Fruit fly (Drosophila melanogaster) whole organism, embryonic: Measurements from ENCODE around the gene CG32713.

Experiments used
- Abd-B ChIP-seq: fragments of 200-800 bp; sonication (Bioruptor generic); optimal IDR thresholded peaks from 2 replicates; lab custom pipeline; 2018; ENCODE audit warnings: missing biosample characterization, mild to moderate bottlenecking, missing genetic modification characterization, moderate library complexity
- Ada2b ChIP-seq: fragments of 200-800 bp; sonication (Bioruptor generic); IDR thresholded peaks from 2 replicates; pipeline ENCODE4 v1.3.6; 2022; ENCODE audit warnings: missing biosample characterization, missing genetic modification characterization
- Aef1 ChIP-seq: fragments of 200-800 bp; sonication (Bioruptor generic); IDR thresholded peaks from 3 replicates; pipeline ENCODE4 v1.3.6; 2022; ENCODE audit warnings: missing biosample characterization, missing genetic modification characterization
- Atf-2 ChIP-seq: fragments of 200-800 bp; sonication (Bioruptor generic); optimal IDR thresholded peaks from 2 replicates; lab custom pipeline; 2016; ENCODE audit warnings: missing biosample characterization, missing genetic modification characterization
- CG10209 ChIP-seq: fragments of 200-800 bp; sonication (Bioruptor generic); optimal IDR thresholded peaks from 3 replicates; lab custom pipeline; 2017; ENCODE audit warnings: missing biosample characterization, mild to moderate bottlenecking, missing genetic modification characterization, missing genetic modification reagents
- CG12236 ChIP-seq: fragments of 200-800 bp; sonication (Bioruptor generic); optimal IDR thresholded peaks from 2 replicates; lab custom pipeline; 2016; ENCODE audit warnings: missing biosample characterization, missing genetic modification characterization
- CG12659 ChIP-seq: fragments of 200-800 bp; sonication (Bioruptor generic); optimal IDR thresholded peaks from 3 replicates; lab custom pipeline; 2017; ENCODE audit warnings: mild to moderate bottlenecking, missing biosample characterization, missing genetic modification reagents, missing genetic modification characterization
- CG13775 ChIP-seq: fragments of 200-800 bp; sonication (Bioruptor generic); optimal IDR thresholded peaks from 3 replicates; lab custom pipeline; 2017; ENCODE audit warnings: missing biosample characterization, mild to moderate bottlenecking, missing genetic modification characterization
- CG14710 ChIP-seq: fragments of 200-800 bp; sonication (Bioruptor generic); optimal IDR thresholded peaks from 3 replicates; lab custom pipeline; 2019; ENCODE audit warnings: missing biosample characterization, mild to moderate bottlenecking, missing genetic modification characterization, moderate library complexity
- CG15011 ChIP-seq: fragments of 200-800 bp; sonication (Bioruptor generic); optimal IDR thresholded peaks from 3 replicates; lab custom pipeline; 2018; ENCODE audit warnings: missing biosample characterization, mild to moderate bottlenecking, missing genetic modification characterization
- CG1603 ChIP-seq: fragments of 200-800 bp; sonication (Bioruptor generic); optimal IDR thresholded peaks from 2 replicates; lab custom pipeline; 2019; ENCODE audit warnings: missing biosample characterization, mild to moderate bottlenecking, missing genetic modification characterization, moderate library complexity
- CG17328 ChIP-seq: fragments of 200-800 bp; sonication (Bioruptor generic); IDR thresholded peaks from 2 replicates; pipeline ENCODE4 v1.3.6; 2022; ENCODE audit warnings: missing biosample characterization, missing genetic modification characterization
- CG17361 ChIP-seq: fragments of 200-800 bp; sonication (Bioruptor generic); IDR thresholded peaks from 3 replicates; pipeline ENCODE4 v1.3.6; 2022; ENCODE audit warnings: missing biosample characterization, missing genetic modification characterization
- CG17568 ChIP-seq: fragments of 200-800 bp; sonication (Bioruptor generic); optimal IDR thresholded peaks from 2 replicates; lab custom pipeline; 2018; ENCODE audit warnings: missing biosample characterization, mild to moderate bottlenecking, missing genetic modification characterization, moderate library complexity
- CG3163 ChIP-seq: fragments of 200-800 bp; sonication (Bioruptor generic); optimal IDR thresholded peaks from 3 replicates; lab custom pipeline; 2016; ENCODE audit warnings: missing biosample characterization, missing genetic modification characterization
- CG6683 ChIP-seq: fragments of 200-800 bp; sonication (Bioruptor generic); optimal IDR thresholded peaks from 2 replicates; lab custom pipeline; 2017; ENCODE audit warnings: missing biosample characterization, mild to moderate bottlenecking, missing genetic modification characterization, missing genetic modification reagents
- CG6689 ChIP-seq: fragments of 200-800 bp; sonication (Bioruptor generic); IDR thresholded peaks from 2 replicates; pipeline ENCODE4 v1.3.6; 2022; ENCODE audit warnings: missing biosample characterization, missing genetic modification characterization
- CG7786 ChIP-seq: fragments of 200-800 bp; sonication (Bioruptor generic); optimal IDR thresholded peaks from 2 replicates; lab custom pipeline; 2016; ENCODE audit warnings: missing biosample characterization, missing genetic modification characterization
- CG8290 ChIP-seq, 3 experiments: fragments of 200-800 bp; sonication (Bioruptor generic); optimal IDR thresholded peaks; 2 replicates each; lab custom pipeline; 2016 to 2019; ENCODE audit warnings: missing biosample characterization in 3 of 3, missing genetic modification characterization in 3 of 3, mild to moderate bottlenecking in 2 of 3, moderate library complexity in 1 of 3
- CG8944 ChIP-seq: fragments of 200-800 bp; sonication (Bioruptor generic); optimal IDR thresholded peaks from 3 replicates; lab custom pipeline; 2016; ENCODE audit warnings: missing biosample characterization, missing genetic modification characterization
- Camta ChIP-seq: fragments of 200-800 bp; sonication (Bioruptor generic); optimal IDR thresholded peaks from 2 replicates; lab custom pipeline; 2016; ENCODE audit warnings: missing biosample characterization, missing genetic modification characterization
- ERR ChIP-seq: fragments of 200-800 bp; sonication (Bioruptor generic); optimal IDR thresholded peaks from 2 replicates; lab custom pipeline; 2016; ENCODE audit warnings: missing biosample characterization, missing genetic modification characterization
- Elba2 ChIP-seq: fragments of 200-800 bp; sonication (Bioruptor generic); optimal IDR thresholded peaks from 3 replicates; lab custom pipeline; 2016; ENCODE audit warnings: missing biosample characterization, missing genetic modification characterization
- Fer1 ChIP-seq: fragments of 200-800 bp; sonication (Bioruptor generic); optimal IDR thresholded peaks from 2 replicates; lab custom pipeline; 2017; ENCODE audit warnings: missing biosample characterization, mild to moderate bottlenecking, missing genetic modification characterization
- Lim3 ChIP-seq: fragments of 200-800 bp; sonication (Bioruptor generic); IDR thresholded peaks from 2 replicates; pipeline ENCODE4 v1.3.6; 2022; ENCODE audit warnings: missing biosample characterization, missing genetic modification characterization
- Nf-YB ChIP-seq: fragments of 200-800 bp; sonication (Bioruptor generic); optimal IDR thresholded peaks from 3 replicates; lab custom pipeline; 2019; ENCODE audit warnings: missing biosample characterization, mild to moderate bottlenecking, missing genetic modification characterization, moderate library complexity
- YL-1 ChIP-seq: fragments of 200-800 bp; sonication (Bioruptor generic); optimal IDR thresholded peaks from 3 replicates; lab custom pipeline; 2017; ENCODE audit warnings: missing biosample characterization, mild to moderate bottlenecking, missing genetic modification characterization
- bbx ChIP-seq: fragments of 200-800 bp; sonication (Bioruptor generic); IDR thresholded peaks from 2 replicates; pipeline ENCODE4 v1.3.6; 2022; ENCODE audit warnings: missing biosample characterization, missing genetic modification characterization; ENCODE audit not compliant: partially characterized antibody
- btn ChIP-seq: fragments of 200-800 bp; sonication (Bioruptor generic); optimal IDR thresholded peaks from 2 replicates; lab custom pipeline; 2016; ENCODE audit warnings: missing biosample characterization, missing genetic modification characterization
- chn ChIP-seq: fragments of 200-800 bp; sonication (Bioruptor generic); optimal IDR thresholded peaks from 2 replicates; lab custom pipeline; 2016; ENCODE audit warnings: missing biosample characterization, missing genetic modification characterization
- cwo ChIP-seq: fragments of 200-800 bp; sonication (Bioruptor generic); optimal IDR thresholded peaks from 3 replicates; lab custom pipeline; 2017; ENCODE audit warnings: missing biosample characterization, missing genetic modification characterization, mild to moderate bottlenecking, moderate library complexity, missing genetic modification reagents
- dati ChIP-seq: fragments of 200-800 bp; sonication (Bioruptor generic); IDR thresholded peaks from 2 replicates; pipeline ENCODE4 v1.3.6; 2022; ENCODE audit warnings: missing biosample characterization, missing genetic modification characterization
- dmrt11E ChIP-seq: fragments of 200-800 bp; sonication (Bioruptor generic); optimal IDR thresholded peaks from 3 replicates; lab custom pipeline; 2018; ENCODE audit warnings: missing biosample characterization, mild to moderate bottlenecking, missing genetic modification characterization, moderate library complexity
- ewg ChIP-seq: fragments of 200-800 bp; sonication (Bioruptor generic); optimal IDR thresholded peaks from 3 replicates; lab custom pipeline; 2017; ENCODE audit warnings: mild to moderate bottlenecking, missing biosample characterization, missing genetic modification reagents, missing genetic modification characterization
- fru ChIP-seq: fragments of >200 bp; optimal IDR thresholded peaks from 2 replicates; lab custom pipeline; 2017
- her ChIP-seq: fragments of 200-800 bp; sonication (Bioruptor generic); optimal IDR thresholded peaks from 2 replicates; lab custom pipeline; 2016; ENCODE audit warnings: missing biosample characterization, missing genetic modification characterization
- jing ChIP-seq: fragments of 200-800 bp; sonication (Bioruptor generic); optimal IDR thresholded peaks from 2 replicates; lab custom pipeline; 2018; ENCODE audit warnings: missing biosample characterization, mild to moderate bottlenecking, missing genetic modification characterization
- lov ChIP-seq, 2 experiments: fragments of 200-800 bp in 1 of 2; fragments of >200 bp in 1 of 2; sonication (Bioruptor generic) in 1 of 2; IDR thresholded peaks in 1 of 2; optimal IDR thresholded peaks in 1 of 2; 2 replicates in 1 of 2; 3 replicates in 1 of 2; pipeline versions ENCODE4 v1.3.6 to Lab custom; 2017 to 2022; ENCODE audit warnings: missing biosample characterization in 1 of 2, missing genetic modification characterization in 1 of 2
- mld ChIP-seq: fragments of 200-800 bp; sonication (Bioruptor generic); IDR thresholded peaks from 3 replicates; pipeline ENCODE4 v1.3.6; 2022; ENCODE audit warnings: missing biosample characterization, missing genetic modification characterization; ENCODE audit not compliant: partially characterized antibody
- nerfin-1 ChIP-seq: fragments of 200-800 bp; sonication (Bioruptor generic); optimal IDR thresholded peaks from 3 replicates; lab custom pipeline; 2019; ENCODE audit warnings: missing biosample characterization, mild to moderate bottlenecking, missing genetic modification characterization, moderate library complexity
- nmo ChIP-seq: fragments of 200-800 bp; sonication (Bioruptor generic); optimal IDR thresholded peaks from 2 replicates; lab custom pipeline; 2018; ENCODE audit warnings: missing biosample characterization, mild to moderate bottlenecking, missing genetic modification characterization, moderate library complexity
- oc ChIP-seq: fragments of 200-800 bp; sonication (Bioruptor generic); optimal IDR thresholded peaks from 2 replicates; lab custom pipeline; 2018; ENCODE audit warnings: missing biosample characterization, mild to moderate bottlenecking, missing genetic modification characterization, moderate library complexity
- prd ChIP-seq, 3 experiments: fragments of >200 bp in 2 of 3; fragments of 200-800 bp in 1 of 3; sonication (Bioruptor generic) in 1 of 3; optimal IDR thresholded peaks in 2 of 3; IDR thresholded peaks in 1 of 3; 2 replicates in 2 of 3; 3 replicates in 1 of 3; pipeline versions ENCODE4 v1.3.6 to Lab custom; 2017 to 2022; ENCODE audit warnings: missing biosample characterization in 1 of 3, missing genetic modification characterization in 1 of 3
- pros ChIP-seq: fragments of 200-800 bp; sonication (Bioruptor generic); optimal IDR thresholded peaks from 3 replicates; lab custom pipeline; 2019; ENCODE audit warnings: missing biosample characterization, mild to moderate bottlenecking, missing genetic modification characterization, moderate library complexity
- ranshi ChIP-seq: fragments of 200-800 bp; sonication (Bioruptor generic); IDR thresholded peaks from 2 replicates; pipeline ENCODE4 v1.3.6; 2022; ENCODE audit warnings: missing biosample characterization, missing genetic modification characterization
- ro ChIP-seq: fragments of 200-800 bp; sonication (Bioruptor generic); IDR thresholded peaks from 2 replicates; pipeline ENCODE4 v1.3.6; 2022; ENCODE audit warnings: missing biosample characterization, missing genetic modification characterization
- tup ChIP-seq: fragments of 200-800 bp; sonication (Bioruptor generic); optimal IDR thresholded peaks from 2 replicates; lab custom pipeline; 2016; ENCODE audit warnings: missing biosample characterization, mild to moderate bottlenecking, missing genetic modification characterization, moderate library complexity
- twi ChIP-seq: fragments of 200-800 bp; optimal IDR thresholded peaks from 2 replicates; lab custom pipeline; 2019; ENCODE audit warnings: missing biosample characterization, mild to moderate bottlenecking, missing genetic modification characterization, moderate library complexity
- vfl ChIP-seq: fragments of 200-800 bp; sonication (Bioruptor generic); optimal IDR thresholded peaks from 2 replicates; lab custom pipeline; 2016; ENCODE audit warnings: missing biosample characterization, missing genetic modification characterization

CG32713 gene

DNA sequence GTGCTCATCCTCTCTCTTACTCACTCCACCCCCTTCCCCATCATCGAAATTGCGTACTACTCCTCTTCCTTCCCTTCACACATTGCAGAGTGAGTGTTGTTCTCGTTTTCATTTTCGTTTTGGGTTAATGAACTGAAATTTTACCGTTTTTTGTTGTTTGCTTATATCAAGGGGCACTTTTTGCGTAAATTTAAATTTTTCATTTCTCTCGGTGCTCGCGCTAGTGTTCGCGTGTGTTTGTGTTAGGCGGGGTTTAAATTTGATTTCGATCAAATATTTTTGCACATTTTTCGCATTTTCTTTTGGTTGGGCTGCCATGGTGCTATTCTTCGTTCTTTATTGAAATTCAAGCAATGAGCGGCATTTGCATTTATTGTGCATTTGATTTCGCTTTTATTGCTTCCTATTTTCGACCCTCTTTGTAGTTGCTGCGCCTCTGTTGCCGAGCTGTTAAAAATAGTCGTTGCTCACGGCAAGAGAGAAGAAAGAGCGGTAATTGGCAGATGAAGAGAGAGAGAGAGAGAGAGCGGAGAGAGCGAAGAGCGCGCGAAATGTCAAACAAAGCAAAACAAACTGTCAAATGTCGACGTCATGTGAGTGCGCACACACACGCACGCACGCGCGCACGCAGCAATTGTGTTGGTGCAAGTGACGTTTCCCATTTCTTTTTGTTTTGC is 36.5 kb downstream of the CG32713 start (continued):
- TF ChIP-seq nmo (GFP tag; lab: Kevin White, UChicago) (no peak), dati (GFP tag; lab: Robert Waterston, UW) (no peak), CG3163 (GFP tag; lab: Kevin White, UChicago) (peak; percentile 57), YL-1 (GFP tag; lab: Kevin White, UChicago) (peak; percentile 17), CG17361 (GFP tag; lab: Robert Waterston, UW) (peak; percentile 30; the same call in 1 of the 3 replicates), CG8290 (GFP tag; optimal IDR thresholded peaks at IDR 0.05; lab: Kevin White, UChicago) (no peak), CG8290 (tag; optimal IDR thresholded peaks at IDR 0.05; lab: Kevin White, UChicago) (no peak), pros (peak; percentile 1), Camta (GFP tag; lab: Kevin White, UChicago) (no peak), ERR (GFP tag; lab: Kevin White, UChicago) (no peak), Lim3 (GFP tag; lab: Robert Waterston, UW) (no peak), cwo (GFP tag; lab: Kevin White, UChicago) (peak; percentile 9), Elba2 (GFP tag; lab: Kevin White, UChicago) (no peak), Abd-B (GFP tag; lab: Kevin White, UChicago) (no peak), CG14710 (tag; lab: Kevin White, UChicago) (no peak), CG6689 (GFP tag; lab: Robert Waterston, UW) (peak; percentile 27; the same call in 1 of the 2 replicates), ro (GFP tag; lab: Robert Waterston, UW) (no peak), CG10209 (GFP tag; lab: Kevin White, UChicago) (no peak), CG1603 (no peak), CG12659 (GFP tag; lab: Kevin White, UChicago) (no peak), bbx (GFP tag; lab: Robert Waterston, UW) (no peak), her (GFP tag; lab: Kevin White, UChicago) (peak; percentile 46), prd (optimal IDR thresholded peaks at IDR 0.05; lab: Kevin White, UChicago) (no peak), prd (GFP tag; IDR thresholded peaks at IDR 0.05; lab: Robert Waterston, UW) (no peak), lov (optimal IDR thresholded peaks at IDR 0.05; lab: Kevin White, UChicago) (no peak), lov (GFP tag; IDR thresholded peaks at IDR 0.05; lab: Robert Waterston, UW) (no peak), CG6683 (GFP tag; lab: Kevin White, UChicago) (no peak), fru (lab: Kevin White, UChicago) (no peak), dmrt11E (tag; lab: Kevin White, UChicago) (no peak), mld (GFP tag; lab: Robert Waterston, UW) (no peak), oc (tag; lab: Kevin White, UChicago) (no peak), Fer1 (GFP tag; lab: Kevin White, UChicago) (peak; percentile 25), jing (GFP tag; lab: Kevin White, UChicago) (no peak), tup (no peak), CG15011 (GFP tag; lab: Kevin White, UChicago) (no peak), ranshi (GFP tag; lab: Robert Waterston, UW) (no peak), btn (GFP tag; lab: Kevin White, UChicago) (no peak), Atf-2 (GFP tag; lab: Kevin White, UChicago) (no peak), Ada2b (no peak), Nf-YB (GFP tag; lab: Kevin White, UChicago) (no peak), chn (GFP tag; lab: Kevin White, UChicago) (no peak), CG17328 (GFP tag; lab: Robert Waterston, UW) (no peak), ewg (GFP tag; lab: Kevin White, UChicago) (peak; percentile 73), vfl (GFP tag; lab: Kevin White, UChicago) (no peak), CG13775 (GFP tag; lab: Kevin White, UChicago) (no peak), Aef1 (GFP tag; lab: Robert Waterston, UW) (no peak), CG12236 (GFP tag; lab: Kevin White, UChicago) (no peak), twi (tag; lab: Kevin White, UChicago) (no peak), CG17568 (GFP tag; lab: Kevin White, UChicago) (no peak), CG7786 (no peak), nerfin-1 (tag; lab: Kevin White, UChicago) (peak; percentile 2), CG8944 (GFP tag; lab: Kevin White, UChicago) (no peak)
